ENCODE assay signal across 2 worm cellular contexts in genomic region chrII:10045670-10046069, ce11.
TF ChIP-seq lines count a peak whose summit lies in the region.

No protein-coding gene starts in this region.

TF ChIP-seq in whole organism, L1 larva, 84 proteins besides CTCF, POLR2A, EP300 and RAD21:
- TF ChIP-seq pqm-1 (tag; optimal IDR thresholded peaks at IDR 0.05; lab: Kevin White, UChicago) = no peak
- TF ChIP-seq nhr-12 (tag; optimal IDR thresholded peaks at IDR 0.05; lab: Kevin White, UChicago) = no peak
- no peak for TF ChIP-seq nhr-71 (tag; optimal IDR thresholded peaks at IDR 0.05; lab: Kevin White, UChicago)
- TF ChIP-seq efl-1 (optimal IDR thresholded peaks at IDR 0.05; lab: Kevin White, UChicago) = no peak
- TF ChIP-seq efl-1 (GFP tag; optimal IDR thresholded peaks at IDR 0.05 in 1 of 2; lab: Kevin White, UChicago) = peak in 1 of 2 experiments; percentile 77
- peak; percentile 97 for TF ChIP-seq blmp-1 (tag; optimal IDR thresholded peaks at IDR 0.05; lab: Kevin White, UChicago)
- no peak for TF ChIP-seq ama-1 (optimal IDR thresholded peaks at IDR 0.05; lab: Kevin White, UChicago)
- no peak for TF ChIP-seq nhr-28 (tag; optimal IDR thresholded peaks at IDR 0.05; lab: Kevin White, UChicago)
- TF ChIP-seq tlp-1 (tag; optimal IDR thresholded peaks at IDR 0.05; lab: Kevin White, UChicago) = no peak
- no peak for TF ChIP-seq C16A3.4 (tag; optimal IDR thresholded peaks at IDR 0.05; lab: Kevin White, UChicago)
- TF ChIP-seq fos-1 (tag; optimal IDR thresholded peaks at IDR 0.05; lab: Kevin White, UChicago) = no peak
- peak in 1 of 6 experiments; percentile 55 for TF ChIP-seq elt-3 (tag; optimal IDR thresholded peaks at IDR 0.05; lab: Kevin White, UChicago)
- TF ChIP-seq nhr-85 (tag; lab: Kevin White, UChicago) = no peak
- TF ChIP-seq ztf-4 (tag; optimal IDR thresholded peaks at IDR 0.05; lab: Kevin White, UChicago) = no peak
- no peak for TF ChIP-seq vab-15 (tag; optimal IDR thresholded peaks at IDR 0.05; lab: Kevin White, UChicago)
- TF ChIP-seq hpl-2 (GFP tag; optimal IDR thresholded peaks at IDR 0.05; lab: Kevin White, UChicago) = no peak
- TF ChIP-seq isw-1 (GFP tag; IDR thresholded peaks at IDR 0.05; lab: Robert Waterston, UW) = no peak
- no peak for TF ChIP-seq nhr-90 (tag; optimal IDR thresholded peaks at IDR 0.05; lab: Kevin White, UChicago; ENCODE audit: poor library complexity)

TF ChIP-seq in whole organism, mixed stage, embryonic, 35 proteins besides CTCF, POLR2A, EP300 and RAD21:
- peak; percentile 80 for TF ChIP-seq blmp-1 (tag; optimal IDR thresholded peaks at IDR 0.05; lab: Kevin White, UChicago)
- TF ChIP-seq snpc-4 (tag; optimal IDR thresholded peaks at IDR 0.05; lab: Kevin White, UChicago) = no peak
- TF ChIP-seq drap-1 (GFP tag; optimal IDR thresholded peaks at IDR 0.05; lab: Kevin White, UChicago) = no peak
- no peak for TF ChIP-seq unc-62 (GFP tag; optimal IDR thresholded peaks at IDR 0.05; lab: Kevin White, UChicago)
- TF ChIP-seq elt-3 (tag; optimal IDR thresholded peaks at IDR 0.05; lab: Kevin White, UChicago) = peak; percentile 42
- TF ChIP-seq ceh-43 (GFP tag; optimal IDR thresholded peaks at IDR 0.05; lab: Kevin White, UChicago) = no peak
- no peak for TF ChIP-seq bed-3 (GFP tag; optimal IDR thresholded peaks at IDR 0.05; lab: Kevin White, UChicago)

Comparison
In these comparisons a context has a peak if more than half of its experiments do, and no peak if none do; other contexts are left out.
1. Of the 14 proteins assayed by ChIP-seq in both whole organism, L1 larva and whole organism, mixed stage, embryonic: peak only in whole organism, L1 larva: none; only in whole organism, mixed stage, embryonic: none; in both: blmp-1; in neither: 12; mixed calls (peak in some experiments, not most) for 1.